Worm (Caenorhabditis elegans) whole organism, young adult: ENCODE results near the gene smk-1.

ENCODE experiments used
- B0336.3 ChIP-seq: fragments of 200-800 bp; sonication (Bioruptor generic); IDR thresholded peaks from 2 replicates; pipeline ENCODE4 v1.3.6; 2022; ENCODE audit warnings: missing genetic modification characterization, missing compliant biosample characterization
- D2030.7 ChIP-seq: fragments of 200-800 bp; sonication (Bioruptor generic); IDR thresholded peaks from 2 replicates; pipeline ENCODE4 v1.3.6; 2022; ENCODE audit warnings: missing genetic modification reagents, missing genetic modification characterization, missing compliant biosample characterization
- F23B12.7 ChIP-seq: sonication (generic microtip); optimal IDR thresholded peaks from 2 replicates; lab custom pipeline; 2017; ENCODE audit warnings: missing genetic modification characterization, mild to moderate bottlenecking, missing compliant biosample characterization, antibody characterized with exemption, moderate library complexity; ENCODE audit not compliant: insufficient read depth
- F33H1.4 ChIP-seq: fragments of 200-800 bp; sonication (Bioruptor generic); IDR thresholded peaks from 2 replicates; pipeline ENCODE4 v1.3.6; 2022; ENCODE audit warnings: missing genetic modification reagents, missing genetic modification characterization, missing compliant biosample characterization
- F37B4.10 ChIP-seq: fragments of 200-800 bp; sonication (Bioruptor generic); IDR thresholded peaks from 2 replicates; pipeline ENCODE4 v1.3.6; 2022; ENCODE audit warnings: missing genetic modification characterization, missing compliant biosample characterization
- F39B2.1 ChIP-seq: fragments of 200-800 bp; sonication (Bioruptor generic); IDR thresholded peaks from 2 replicates; pipeline ENCODE4 v1.3.6; 2022; ENCODE audit warnings: missing genetic modification reagents, missing genetic modification characterization, missing compliant biosample characterization
- F57C9.4 ChIP-seq: sonication (generic microtip); optimal IDR thresholded peaks from 2 replicates; lab custom pipeline; 2017; ENCODE audit warnings: mild to moderate bottlenecking, missing genetic modification characterization, missing compliant biosample characterization
- K11D2.4 ChIP-seq: fragments of 200-800 bp; sonication (Bioruptor generic); IDR thresholded peaks from 2 replicates; pipeline ENCODE4 v1.3.6; 2022; ENCODE audit warnings: missing genetic modification reagents, missing genetic modification characterization, missing compliant biosample characterization
- K12H6.12 ChIP-seq: fragments of 200-800 bp; sonication (Bioruptor generic); optimal IDR thresholded peaks from 2 replicates; lab custom pipeline; 2018; ENCODE audit warnings: mild to moderate bottlenecking, missing genetic modification characterization, missing compliant biosample characterization
- Y53G8AR.9 ChIP-seq: fragments of 200-800 bp; sonication (Bioruptor generic); conservative IDR thresholded peaks from 2 replicates; pipeline ENCODE4 v1.3.6; 2022; ENCODE audit warnings: missing genetic modification reagents, missing genetic modification characterization, missing compliant biosample characterization
- Y56A3A.18 ChIP-seq: fragments of 200-800 bp; sonication (Bioruptor generic); IDR thresholded peaks from 2 replicates; pipeline ENCODE4 v1.3.6; 2022; ENCODE audit warnings: missing genetic modification reagents, missing genetic modification characterization, missing compliant biosample characterization
- Y79H2A.3 ChIP-seq: fragments of 200-800 bp; sonication (Bioruptor generic); conservative IDR thresholded peaks from 2 replicates; pipeline ENCODE4 v1.3.6; 2022; ENCODE audit warnings: missing genetic modification reagents, missing genetic modification characterization, missing compliant biosample characterization
- ZK185.1 ChIP-seq: sonication (generic microtip); optimal IDR thresholded peaks from 2 replicates; lab custom pipeline; 2016; ENCODE audit warnings: mild to moderate bottlenecking, missing genetic modification characterization, missing compliant biosample characterization; ENCODE audit not compliant: poor library complexity, severe bottlenecking
- attf-5 ChIP-seq: fragments of 200-800 bp; sonication (Bioruptor generic); optimal IDR thresholded peaks from 2 replicates; lab custom pipeline; 2018; ENCODE audit warnings: mild to moderate bottlenecking, missing genetic modification characterization, missing compliant biosample characterization
- bed-1 ChIP-seq: fragments of 200-800 bp; sonication (Bioruptor generic); IDR thresholded peaks from 2 replicates; pipeline ENCODE4 v1.3.6; 2022; ENCODE audit warnings: missing genetic modification reagents, missing genetic modification characterization, missing compliant biosample characterization
- ccch-3 ChIP-seq: fragments of 200-800 bp; sonication (Bioruptor generic); optimal IDR thresholded peaks from 2 replicates; lab custom pipeline; 2018; ENCODE audit warnings: mild to moderate bottlenecking, missing genetic modification characterization, missing compliant biosample characterization
- cebp-1 ChIP-seq, 2 experiments: fragments of 200-800 bp in 1 of 2; sonication (Bioruptor generic) in 1 of 2; sonication (generic microtip) in 1 of 2; IDR thresholded peaks in 1 of 2; optimal IDR thresholded peaks in 1 of 2; 2 replicates each; pipeline versions ENCODE4 v1.3.6 to Lab custom; 2017 to 2022; ENCODE audit warnings: missing compliant biosample characterization in 2 of 2, missing genetic modification characterization in 2 of 2, mild to moderate bottlenecking in 1 of 2, missing genetic modification reagents in 1 of 2, moderate library complexity in 1 of 2
- dox-1 ChIP-seq: fragments of 200-800 bp; sonication (Bioruptor generic); IDR thresholded peaks from 2 replicates; pipeline ENCODE4 v1.3.6; 2022; ENCODE audit warnings: missing genetic modification reagents, missing genetic modification characterization, missing compliant biosample characterization
- efl-1 ChIP-seq: fragments of 150-350 bp; optimal IDR thresholded peaks from 2 replicates; lab custom pipeline; 2014; ENCODE audit warnings: missing biosample characterization, missing genetic modification reagents, missing genetic modification characterization
- egl-18 ChIP-seq: fragments of 200-800 bp; sonication (Bioruptor generic); IDR thresholded peaks from 2 replicates; pipeline ENCODE4 v1.3.6; 2022; ENCODE audit warnings: missing genetic modification reagents, missing genetic modification characterization, missing compliant biosample characterization
- hlh-26 ChIP-seq: fragments of 200-800 bp; sonication (Bioruptor generic); conservative IDR thresholded peaks from 2 replicates; pipeline ENCODE4 v1.3.6; 2022; ENCODE audit warnings: missing genetic modification reagents, missing genetic modification characterization, missing compliant biosample characterization
- hmg-1.2 ChIP-seq: fragments of 200-800 bp; sonication (Bioruptor generic); IDR thresholded peaks from 2 replicates; pipeline ENCODE4 v1.3.6; 2022; ENCODE audit warnings: missing genetic modification reagents, missing genetic modification characterization, missing compliant biosample characterization
- hsf-1 ChIP-seq: fragments of 200-800 bp; sonication (Bioruptor generic); IDR thresholded peaks from 2 replicates; pipeline ENCODE4 v1.3.6; 2022; ENCODE audit warnings: missing genetic modification reagents, missing genetic modification characterization, missing compliant biosample characterization
- lin-35 ChIP-seq, 3 experiments: fragments of 150-350 bp in 2 of 3; sonication (generic microtip) in 1 of 3; optimal IDR thresholded peaks; 2 replicates each; lab custom pipeline; 2014 to 2018; ENCODE audit warnings: missing biosample characterization in 3 of 3, missing genetic modification characterization in 3 of 3, missing genetic modification reagents in 3 of 3
- lin-40 ChIP-seq: sonication (generic microtip); optimal IDR thresholded peaks from 2 replicates; lab custom pipeline; 2016; ENCODE audit warnings: missing genetic modification characterization, mild to moderate bottlenecking, missing compliant biosample characterization, missing genotype, missing genetic modification reagents
- lin-54 ChIP-seq: fragments of 200-800 bp; sonication (Bioruptor generic); optimal IDR thresholded peaks from 2 replicates; lab custom pipeline; 2018; ENCODE audit warnings: mild to moderate bottlenecking, missing genetic modification characterization, missing compliant biosample characterization
- lir-1 ChIP-seq: fragments of 200-800 bp; sonication (Bioruptor generic); conservative IDR thresholded peaks from 2 replicates; pipeline ENCODE4 v1.3.6; 2022; ENCODE audit warnings: missing genetic modification reagents, missing genetic modification characterization, missing compliant biosample characterization
- lsl-1 ChIP-seq: fragments of 200-800 bp; sonication (Bioruptor generic); optimal IDR thresholded peaks from 2 replicates; lab custom pipeline; 2018; ENCODE audit warnings: mild to moderate bottlenecking, missing genetic modification characterization, moderate library complexity, missing compliant biosample characterization
- mcd-1 ChIP-seq: fragments of 200-800 bp; sonication (Bioruptor generic); IDR thresholded peaks from 2 replicates; pipeline ENCODE4 v1.3.6; 2022; ENCODE audit warnings: missing genetic modification reagents, missing genetic modification characterization, missing compliant biosample characterization
- nfyb-1 ChIP-seq: fragments of 200-800 bp; sonication (Bioruptor generic); IDR thresholded peaks from 2 replicates; pipeline ENCODE4 v1.3.6; 2022; ENCODE audit warnings: missing genetic modification reagents, missing genetic modification characterization, missing compliant biosample characterization
- nhr-80 ChIP-seq: sonication (generic microtip); optimal IDR thresholded peaks from 2 replicates; lab custom pipeline; 2016; ENCODE audit warnings: missing genetic modification characterization, missing compliant biosample characterization
- pbrm-1 ChIP-seq: fragments of 200-800 bp; sonication (Bioruptor generic); IDR thresholded peaks from 2 replicates; pipeline ENCODE4 v1.3.6; 2022; ENCODE audit warnings: missing genetic modification reagents, missing genetic modification characterization, missing compliant biosample characterization
- rcor-1 ChIP-seq: fragments of 200-800 bp; sonication (Bioruptor generic); IDR thresholded peaks from 2 replicates; pipeline ENCODE4 v1.3.6; 2022; ENCODE audit warnings: missing genetic modification reagents, missing genetic modification characterization, missing compliant biosample characterization
- snpc-1.1 ChIP-seq: sonication (generic microtip); optimal IDR thresholded peaks from 2 replicates; lab custom pipeline; 2017; ENCODE audit warnings: missing genetic modification characterization, mild to moderate bottlenecking, missing compliant biosample characterization, antibody characterized with exemption, moderate library complexity, missing genotype, missing genetic modification reagents; ENCODE audit not compliant: insufficient read depth
- snpc-1.3 ChIP-seq: sonication (generic microtip); optimal IDR thresholded peaks from 2 replicates; lab custom pipeline; 2017; ENCODE audit warnings: missing genetic modification characterization, mild to moderate bottlenecking, missing compliant biosample characterization, antibody characterized with exemption, moderate library complexity, missing genotype, missing genetic modification reagents; ENCODE audit not compliant: insufficient read depth
- snpc-3.4 ChIP-seq: sonication (generic microtip); optimal IDR thresholded peaks from 2 replicates; lab custom pipeline; 2017; ENCODE audit warnings: missing genetic modification characterization, mild to moderate bottlenecking, missing compliant biosample characterization, antibody characterized with exemption, moderate library complexity, missing genotype, missing genetic modification reagents
- snpc-4 ChIP-seq, 5 experiments: fragments of 150-350 bp in 1 of 5; sonication (generic microtip) in 4 of 5; optimal IDR thresholded peaks; 2 replicates each; lab custom pipeline; 2014 to 2018; ENCODE audit warnings: missing genetic modification characterization in 5 of 5, missing biosample characterization in 3 of 5, antibody characterized with exemption in 2 of 5, mild to moderate bottlenecking in 2 of 5, missing compliant biosample characterization in 2 of 5, missing genotype in 2 of 5, moderate library complexity in 2 of 5, missing genetic modification reagents in 1 of 5
- tbp1 ChIP-seq: fragments of 200-800 bp; sonication (Bioruptor generic); optimal IDR thresholded peaks from 2 replicates; lab custom pipeline; 2018; ENCODE audit warnings: mild to moderate bottlenecking, missing genetic modification characterization, missing compliant biosample characterization
- xnd-1 ChIP-seq: sonication (generic microtip); optimal IDR thresholded peaks from 2 replicates; lab custom pipeline; 2016; ENCODE audit warnings: missing genotype, missing genetic modification reagents, missing genetic modification characterization, missing compliant biosample characterization
- ztf-18 ChIP-seq: sonication (generic microtip); optimal IDR thresholded peaks from 2 replicates; lab custom pipeline; 2016; ENCODE audit warnings: missing genotype, mild to moderate bottlenecking, missing genetic modification characterization, missing compliant biosample characterization

Gene smk-1

ce11 chrV:8569172-8569571, 38.4 kb upstream of the smk-1 start:
- TF ChIP-seq F37B4.10 (no peak), F23B12.7 (tag; lab: Kevin White, UChicago) (no peak), lir-1 (no peak), Y79H2A.3 (GFP tag; lab: Robert Waterston, UW) (no peak), Y56A3A.18 (GFP tag; lab: Robert Waterston, UW) (no peak), nhr-80 (tag; lab: Kevin White, UChicago) (no peak)

- TF ChIP-seq hsf-1 (GFP tag; lab: Robert Waterston, UW) (0 out of 2 replicates have a peak, but pooled peaks have one; percentile 21), attf-5 (GFP tag; lab: Kevin White, UChicago) (no peak), cebp-1 (GFP tag; IDR thresholded peaks at IDR 0.05; lab: Robert Waterston, UW) (no peak), cebp-1 (tag; optimal IDR thresholded peaks at IDR 0.05; lab: Kevin White, UChicago) (peak; percentile 57), D2030.7 (GFP tag; lab: Robert Waterston, UW) (peak; percentile 23; the same call in 1 of the 2 replicates), efl-1 (GFP tag; lab: Kevin White, UChicago) (peak; percentile 27), K11D2.4 (GFP tag; lab: Robert Waterston, UW) (peak; percentile 57; the same call in 1 of the 2 replicates), ccch-3 (GFP tag; lab: Kevin White, UChicago) (no peak), lin-40 (peak; percentile 72), K12H6.12 (no peak), tbp1 (peak; percentile 17), egl-18 (GFP tag; lab: Robert Waterston, UW) (no peak), snpc-4 (GFP tag; optimal IDR thresholded peaks at IDR 0.05; lab: Kevin White, UChicago) (no peak), snpc-4 (tag; optimal IDR thresholded peaks at IDR 0.05; lab: Kevin White, UChicago) (peak in 2 of 4 experiments; percentile 42 to 55), snpc-1.3 (no peak), F39B2.1 (GFP tag; lab: Robert Waterston, UW) (no peak), F33H1.4 (peak; percentile 42), hmg-1.2 (GFP tag; lab: Robert Waterston, UW) (peak; percentile 26; the same call in 1 of the 2 replicates), lsl-1 (peak; percentile 37), hlh-26 (GFP tag; lab: Robert Waterston, UW) (no peak), nfyb-1 (no peak), lin-54 (GFP tag; lab: Kevin White, UChicago) (peak; percentile 52), dox-1 (GFP tag; lab: Robert Waterston, UW) (peak; percentile 55; the same call in 1 of the 2 replicates), B0336.3 (GFP tag; lab: Robert Waterston, UW) (0 out of 2 replicates have a peak, but pooled peaks have one; percentile 28), ztf-18 (tag; lab: Kevin White, UChicago) (peak; percentile 96), F57C9.4 (tag; lab: Kevin White, UChicago) (no peak), bed-1 (GFP tag; lab: Robert Waterston, UW) (no peak), snpc-1.1 (peak; percentile 28), snpc-3.4 (peak; percentile 19), rcor-1 (GFP tag; lab: Robert Waterston, UW) (peak; percentile 60; the same call in 1 of the 2 replicates), xnd-1 (tag; lab: Kevin White, UChicago) (peak; percentile 27), Y53G8AR.9 (0 out of 2 replicates have a peak, but pooled peaks have one; percentile 25), pbrm-1 (GFP tag; lab: Robert Waterston, UW) (peak; percentile 64), lin-35 (GFP tag; optimal IDR thresholded peaks at IDR 0.05; lab: Kevin White, UChicago) (peak in 1 of 3 experiments; percentile 42), mcd-1 (peak; percentile 71), ZK185.1 (tag; lab: Kevin White, UChicago) (peak; percentile 45)
Observed at ce11 chrV:8569841-8570361, 37.7 kb upstream of the smk-1 start, which contains the start of the genes F25G6.9 and symk-1. TSS of gene F25G6.9 (minus strand) at chrV:8570000. TSS of gene symk-1 (plus strand) at chrV:8570311.
